Worm (Caenorhabditis elegans) whole organism, L2 larva: Measurements from ENCODE around the gene F21C10.18.
A peak's percentile ranks its signal among the peaks of the same experiment; 100 is the strongest.

Experiments used
- F13H6.1 ChIP-seq: sonication (generic microtip); optimal IDR thresholded peaks from 2 replicates; lab custom pipeline; 2016; ENCODE audit warnings: missing genetic modification characterization, missing compliant biosample characterization
- R02D3.7 ChIP-seq: fragments of 150-350 bp; optimal IDR thresholded peaks from 2 replicates; lab custom pipeline; 2014; ENCODE audit warnings: missing biosample characterization, missing genetic modification characterization
- ZK546.5 ChIP-seq: sonication (generic microtip); optimal IDR thresholded peaks from 2 replicates; lab custom pipeline; 2017; ENCODE audit warnings: missing biosample characterization, missing genetic modification characterization
- alr-1 ChIP-seq: fragments of 150-350 bp; optimal IDR thresholded peaks from 2 replicates; lab custom pipeline; 2014; ENCODE audit warnings: missing biosample characterization, missing genetic modification characterization
- ama-1 ChIP-seq: fragments of 150-350 bp; optimal IDR thresholded peaks from 2 replicates; lab custom pipeline; 2018; ENCODE audit warnings: inconsistent platforms
- blmp-1 ChIP-seq: sonication (generic microtip); optimal IDR thresholded peaks from 2 replicates; lab custom pipeline; 2017; ENCODE audit warnings: missing genetic modification characterization, mild to moderate bottlenecking, missing compliant biosample characterization, antibody characterized with exemption, moderate library complexity; ENCODE audit not compliant: insufficient read depth
- dmd-4 ChIP-seq: sonication (generic microtip); optimal IDR thresholded peaks from 2 replicates; lab custom pipeline; 2017; ENCODE audit warnings: missing biosample characterization, missing genetic modification characterization
- elt-1 ChIP-seq: fragments of 150-350 bp; optimal IDR thresholded peaks from 2 replicates; lab custom pipeline; 2014; ENCODE audit warnings: missing biosample characterization, missing genetic modification characterization
- gmeb-1 ChIP-seq: fragments of 150-350 bp; optimal IDR thresholded peaks from 2 replicates; lab custom pipeline; 2014; ENCODE audit warnings: missing biosample characterization, missing genetic modification characterization
- lin-11 ChIP-seq: fragments of 150-350 bp; sonication (generic microtip); optimal IDR thresholded peaks from 2 replicates; lab custom pipeline; 2014; ENCODE audit warnings: missing biosample characterization, missing genetic modification characterization, inconsistent platforms, mixed read lengths
- lin-39 ChIP-seq: fragments of 150-350 bp; optimal IDR thresholded peaks from 2 replicates; lab custom pipeline; 2014; ENCODE audit warnings: missing biosample characterization, missing genetic modification reagents, missing genetic modification characterization
- lsy-2 ChIP-seq, 2 experiments: fragments of 150-350 bp in 1 of 2; sonication (generic microtip) in 1 of 2; optimal IDR thresholded peaks; 2 replicates each; lab custom pipeline; 2014 to 2017; ENCODE audit warnings: missing biosample characterization in 2 of 2, missing genetic modification characterization in 2 of 2
- mab-5 ChIP-seq: fragments of 150-350 bp; optimal IDR thresholded peaks from 2 replicates; lab custom pipeline; 2014; ENCODE audit warnings: missing biosample characterization, missing genetic modification characterization
- mbf-1 ChIP-seq: sonication (generic microtip); optimal IDR thresholded peaks from 2 replicates; lab custom pipeline; 2017; ENCODE audit warnings: missing biosample characterization, missing genetic modification characterization
- nhr-10 ChIP-seq: sonication (generic microtip); optimal IDR thresholded peaks from 2 replicates; lab custom pipeline; 2017; ENCODE audit warnings: missing biosample characterization, missing genetic modification characterization
- nhr-12 ChIP-seq: fragments of 150-350 bp; optimal IDR thresholded peaks from 2 replicates; lab custom pipeline; 2014; ENCODE audit warnings: missing biosample characterization, missing genetic modification characterization
- nhr-129 ChIP-seq: fragments of 150-350 bp; optimal IDR thresholded peaks from 2 replicates; lab custom pipeline; 2014; ENCODE audit warnings: missing biosample characterization, missing genetic modification characterization
- nhr-21 ChIP-seq: fragments of 150-350 bp; optimal IDR thresholded peaks from 2 replicates; lab custom pipeline; 2014; ENCODE audit warnings: missing biosample characterization, missing genetic modification characterization
- nhr-23 ChIP-seq: fragments of 150-350 bp; optimal IDR thresholded peaks from 2 replicates; lab custom pipeline; 2014; ENCODE audit warnings: missing biosample characterization, missing genetic modification reagents, missing genetic modification characterization
- nhr-237 ChIP-seq: fragments of 150-350 bp; optimal IDR thresholded peaks from 2 replicates; lab custom pipeline; 2014; ENCODE audit warnings: missing biosample characterization, missing genetic modification characterization
- nhr-25 ChIP-seq: fragments of 150-350 bp; sonication (generic microtip); optimal IDR thresholded peaks from 3 replicates; lab custom pipeline; 2014; ENCODE audit warnings: missing biosample characterization, missing genetic modification characterization
- nhr-77 ChIP-seq: fragments of 150-350 bp; optimal IDR thresholded peaks from 2 replicates; lab custom pipeline; 2014; ENCODE audit warnings: missing biosample characterization, missing genetic modification characterization
- peb-1 ChIP-seq: fragments of 150-350 bp; optimal IDR thresholded peaks from 2 replicates; lab custom pipeline; 2014; ENCODE audit warnings: missing biosample characterization, missing genetic modification characterization
- skn-1 ChIP-seq: sonication (generic microtip); optimal IDR thresholded peaks from 2 replicates; lab custom pipeline; 2017; ENCODE audit warnings: missing biosample characterization, missing genetic modification characterization
- sma-3 ChIP-seq: sonication (generic microtip); optimal IDR thresholded peaks from 2 replicates; lab custom pipeline; 2016; ENCODE audit warnings: missing genetic modification reagents, missing genetic modification characterization, missing compliant biosample characterization
- sma-9 ChIP-seq, 2 experiments: fragments of 150-350 bp in 1 of 2; sonication (generic microtip) in 1 of 2; optimal IDR thresholded peaks; 2 replicates each; lab custom pipeline; 2014 to 2016; ENCODE audit warnings: missing genetic modification characterization in 2 of 2, mild to moderate bottlenecking in 1 of 2, missing biosample characterization in 1 of 2, missing compliant biosample characterization in 1 of 2, missing genetic modification reagents in 1 of 2, moderate library complexity in 1 of 2
- snpc-4 ChIP-seq: fragments of 150-350 bp; optimal IDR thresholded peaks from 2 replicates; lab custom pipeline; 2014; ENCODE audit warnings: missing biosample characterization, missing genetic modification characterization
- unc-39 ChIP-seq: fragments of 150-350 bp; optimal IDR thresholded peaks from 2 replicates; lab custom pipeline; 2014; ENCODE audit warnings: missing biosample characterization, missing genetic modification characterization
- unc-55 ChIP-seq: fragments of 150-350 bp; sonication (generic microtip); optimal IDR thresholded peaks from 3 replicates; lab custom pipeline; 2014; ENCODE audit warnings: missing biosample characterization, missing genetic modification reagents, missing genetic modification characterization
- zag-1 ChIP-seq: fragments of 150-350 bp; optimal IDR thresholded peaks from 2 replicates; lab custom pipeline; 2014; ENCODE audit warnings: missing biosample characterization, missing genetic modification characterization
- ztf-1 ChIP-seq: fragments of 200-800 bp; sonication (Bioruptor generic); conservative IDR thresholded peaks from 2 replicates; pipeline ENCODE4 v1.3.6; 2022; ENCODE audit warnings: missing genetic modification characterization, missing compliant biosample characterization
- ztf-11 ChIP-seq: sonication (generic microtip); optimal IDR thresholded peaks from 2 replicates; lab custom pipeline; 2017; ENCODE audit warnings: missing biosample characterization, missing genetic modification characterization
- ztf-4 ChIP-seq: fragments of 150-350 bp; optimal IDR thresholded peaks from 2 replicates; lab custom pipeline; 2014; ENCODE audit warnings: missing biosample characterization, missing genetic modification characterization

The F21C10.18 gene

ce11 chrV:9152339-9152738 lies 44.0 kb downstream of the F21C10.18 start:
- TF ChIP-seq sma-9 (GFP tag; optimal IDR thresholded peaks at IDR 0.05; lab: Kevin White, UChicago) = peak; percentile 67
- TF ChIP-seq sma-9 (tag; optimal IDR thresholded peaks at IDR 0.05; lab: Kevin White, UChicago) = no peak
- no peak for TF ChIP-seq mab-5
- TF ChIP-seq, all 48 proteins: peak for 1

ce11 chrV:9154772-9155171 lies 46.5 kb downstream of the F21C10.18 start, which contains the start of gene B0222.5:
TSS of gene B0222.5 (minus strand) at chrV:9154872.
- no peak for TF ChIP-seq unc-39
- TF ChIP-seq mbf-1 = no peak
- no peak for TF ChIP-seq ama-1
- no peak for TF ChIP-seq sma-9 (GFP tag; optimal IDR thresholded peaks at IDR 0.05; lab: Kevin White, UChicago)
- no peak for TF ChIP-seq sma-9 (tag; optimal IDR thresholded peaks at IDR 0.05; lab: Kevin White, UChicago)
- no peak for TF ChIP-seq F13H6.1 (tag; lab: Kevin White, UChicago)
- TF ChIP-seq ZK546.5 = no peak
- TF ChIP-seq snpc-4 (tag; lab: Kevin White, UChicago) = no peak
- TF ChIP-seq R02D3.7 (tag; lab: Kevin White, UChicago) = no peak
- TF ChIP-seq unc-55 (GFP tag; lab: Kevin White, UChicago) = no peak
- TF ChIP-seq alr-1 (tag; lab: Kevin White, UChicago) = no peak
- no peak for TF ChIP-seq dmd-4 (tag; lab: Kevin White, UChicago)
- TF ChIP-seq nhr-77 (tag; lab: Kevin White, UChicago) = no peak

- no peak for TF ChIP-seq unc-55 (GFP tag; lab: Kevin White, UChicago)
- no peak for TF ChIP-seq sma-9 (GFP tag; optimal IDR thresholded peaks at IDR 0.05; lab: Kevin White, UChicago)
- no peak for TF ChIP-seq sma-9 (tag; optimal IDR thresholded peaks at IDR 0.05; lab: Kevin White, UChicago)
- no peak for TF ChIP-seq nhr-237 (tag; lab: Kevin White, UChicago)
- TF ChIP-seq elt-1 (tag; lab: Kevin White, UChicago) = no peak
- no peak for TF ChIP-seq nhr-129 (tag; lab: Kevin White, UChicago)
- TF ChIP-seq skn-1 (tag; lab: Kevin White, UChicago) = no peak
- TF ChIP-seq nhr-23 = no peak
- no peak for TF ChIP-seq R02D3.7 (tag; lab: Kevin White, UChicago)
- no peak for TF ChIP-seq nhr-12 (tag; lab: Kevin White, UChicago)
- no peak for TF ChIP-seq alr-1 (tag; lab: Kevin White, UChicago)
- TF ChIP-seq ztf-11 (tag; lab: Kevin White, UChicago) = no peak
- TF ChIP-seq mab-5 = no peak
- TF ChIP-seq ztf-1 (GFP tag; lab: Robert Waterston, UW) = no peak
- TF ChIP-seq lin-11 (tag; lab: Kevin White, UChicago) = no peak
Measured at ce11 chrV:9155616-9156015, 47.3 kb downstream of the F21C10.18 start.

ce11 chrV:9156679-9157078 lies 48.4 kb downstream of the F21C10.18 start, which contains the start of gene B0222.15:
TSS of gene B0222.15 (minus strand) at chrV:9156779.
- TF ChIP-seq lsy-2 (tag; optimal IDR thresholded peaks at IDR 0.05; lab: Kevin White, UChicago) = no peak
- no peak for TF ChIP-seq sma-3 (GFP tag; lab: Kevin White, UChicago)
- TF ChIP-seq nhr-237 (tag; lab: Kevin White, UChicago) = no peak
- no peak for TF ChIP-seq peb-1
- no peak for TF ChIP-seq alr-1 (tag; lab: Kevin White, UChicago)
- TF ChIP-seq ama-1 = no peak
- no peak for TF ChIP-seq blmp-1 (tag; lab: Kevin White, UChicago)
- no peak for TF ChIP-seq mbf-1
- TF ChIP-seq ztf-4 = no peak
- no peak for TF ChIP-seq lin-11 (tag; lab: Kevin White, UChicago)
- TF ChIP-seq nhr-21 (tag; lab: Kevin White, UChicago) = no peak
- TF ChIP-seq nhr-129 (tag; lab: Kevin White, UChicago) = no peak
- no peak for TF ChIP-seq skn-1 (tag; lab: Kevin White, UChicago)
- TF ChIP-seq zag-1 (tag; lab: Kevin White, UChicago) = no peak
- no peak for TF ChIP-seq lin-39 (tag; lab: Kevin White, UChicago)

- no peak for TF ChIP-seq nhr-21 (tag; lab: Kevin White, UChicago)
- no peak for TF ChIP-seq nhr-10
- no peak for TF ChIP-seq blmp-1 (tag; lab: Kevin White, UChicago)
- no peak for TF ChIP-seq snpc-4 (tag; lab: Kevin White, UChicago)
- TF ChIP-seq gmeb-1 (tag; lab: Kevin White, UChicago) = no peak
- TF ChIP-seq ZK546.5 = no peak
- TF ChIP-seq nhr-25 (tag; lab: Kevin White, UChicago) = no peak
- no peak for TF ChIP-seq ztf-1 (GFP tag; lab: Robert Waterston, UW)
- no peak for TF ChIP-seq lin-11 (tag; lab: Kevin White, UChicago)
- no peak for TF ChIP-seq F13H6.1 (tag; lab: Kevin White, UChicago)
Measured at ce11 chrV:9157597-9157996, 49.3 kb downstream of the F21C10.18 start.
